Worm (Caenorhabditis elegans) whole organism, L2 larva: ENCODE data around the gene srj-57.

Experiments
- C34F6.9 ChIP-seq: fragments of 150-350 bp; optimal IDR thresholded peaks from 2 replicates; lab custom pipeline; 2014; ENCODE audit warnings: missing biosample characterization, missing genetic modification characterization
- R02D3.7 ChIP-seq: fragments of 150-350 bp; optimal IDR thresholded peaks from 2 replicates; lab custom pipeline; 2014; ENCODE audit warnings: missing biosample characterization, missing genetic modification characterization
- elt-3 ChIP-seq: sonication (generic microtip); optimal IDR thresholded peaks from 2 replicates; lab custom pipeline; 2017; ENCODE audit warnings: missing biosample characterization, missing genetic modification characterization
- lin-39 ChIP-seq: fragments of 150-350 bp; optimal IDR thresholded peaks from 2 replicates; lab custom pipeline; 2014; ENCODE audit warnings: missing biosample characterization, missing genetic modification reagents, missing genetic modification characterization

- TF ChIP-seq lin-39, result no peak
- no peak for TF ChIP-seq R02D3.7 (tag; lab: Kevin White, UChicago)
- TF ChIP-seq C34F6.9 (tag; lab: Kevin White, UChicago), result no peak
- no peak for TF ChIP-seq elt-3 (tag; lab: Kevin White, UChicago)
Observed at ce11 chrV:2821618-2822272, 33.6 kb downstream of the srj-57 start, which contains the start of gene srh-36.
